Worm (Caenorhabditis elegans) whole organism, L4 larva: Measurements from ENCODE around the gene C26E1.2.

ENCODE experiments used
- F37D6.2 ChIP-seq: sonication (generic microtip); optimal IDR thresholded peaks from 2 replicates; lab custom pipeline; 2016; ENCODE audit warnings: mild to moderate bottlenecking, missing genetic modification characterization, missing compliant biosample characterization
- F49E8.2 ChIP-seq: sonication (generic microtip); optimal IDR thresholded peaks from 2 replicates; lab custom pipeline; 2016; ENCODE audit warnings: missing compliant biosample characterization, mild to moderate bottlenecking, missing genetic modification characterization, borderline replicate concordance
- ZK337.2 ChIP-seq: fragments of 200-800 bp; sonication (Bioruptor generic); IDR thresholded peaks from 2 replicates; pipeline ENCODE4 v1.3.6; 2022; ENCODE audit warnings: missing genetic modification reagents, missing genetic modification characterization, missing compliant biosample characterization
- aha-1 ChIP-seq: fragments of 150-350 bp; peaks from one replicate; lab custom pipeline; 2014; ENCODE audit warnings: missing biosample characterization, missing genetic modification characterization
- arid-1 ChIP-seq: fragments of 200-800 bp; sonication (Bioruptor generic); conservative IDR thresholded peaks from 2 replicates; pipeline ENCODE4 v1.3.6; 2022; ENCODE audit warnings: missing genetic modification reagents, missing genetic modification characterization, missing compliant biosample characterization
- ceh-20 ChIP-seq: fragments of 200-800 bp; sonication (Bioruptor generic); IDR thresholded peaks from 2 replicates; pipeline ENCODE4 v1.3.6; 2022; ENCODE audit warnings: missing genetic modification reagents, missing genetic modification characterization, missing compliant biosample characterization
- ceh-62 ChIP-seq: sonication (generic microtip); optimal IDR thresholded peaks from 2 replicates; lab custom pipeline; 2017; ENCODE audit warnings: missing biosample characterization, missing genetic modification characterization
- ceh-82 ChIP-seq: sonication (generic microtip); optimal IDR thresholded peaks from 2 replicates; lab custom pipeline; 2017; ENCODE audit warnings: missing biosample characterization, missing genetic modification characterization
- ces-1 ChIP-seq: fragments of 150-350 bp; sonication (generic microtip); optimal IDR thresholded peaks from 4 replicates; lab custom pipeline; 2014; ENCODE audit warnings: missing biosample characterization, missing genetic modification reagents, missing genetic modification characterization
- cey-2 ChIP-seq: sonication (generic microtip); optimal IDR thresholded peaks from 3 replicates; lab custom pipeline; 2017; ENCODE audit warnings: missing genetic modification characterization, mild to moderate bottlenecking, missing compliant biosample characterization, antibody characterized with exemption, borderline replicate concordance; ENCODE audit not compliant: insufficient read depth
- daf-19 ChIP-seq: fragments of 200-800 bp; sonication (Bioruptor generic); conservative IDR thresholded peaks from 2 replicates; pipeline ENCODE4 v1.3.6; 2022; ENCODE audit warnings: missing genetic modification characterization, missing compliant biosample characterization
- daf-8 ChIP-seq: fragments of 200-800 bp; sonication (Bioruptor generic); IDR thresholded peaks from 2 replicates; pipeline ENCODE4 v1.3.6; 2022; ENCODE audit warnings: missing genetic modification characterization, missing compliant biosample characterization
- dmd-6 ChIP-seq: fragments of 200-800 bp; sonication (Bioruptor generic); IDR thresholded peaks from 2 replicates; pipeline ENCODE4 v1.3.6; 2022; ENCODE audit warnings: missing genetic modification reagents, missing genetic modification characterization, missing compliant biosample characterization
- dmd-9 ChIP-seq: fragments of 200-800 bp; sonication (Bioruptor generic); IDR thresholded peaks from 2 replicates; pipeline ENCODE4 v1.3.6; 2022; ENCODE audit warnings: missing genetic modification reagents, missing genetic modification characterization, missing compliant biosample characterization
- dpl-1 ChIP-seq: fragments of 150-350 bp; optimal IDR thresholded peaks from 2 replicates; lab custom pipeline; 2014; ENCODE audit warnings: missing biosample characterization, missing genetic modification reagents, missing genetic modification characterization
- dve-1 ChIP-seq: sonication (generic microtip); optimal IDR thresholded peaks from 2 replicates; lab custom pipeline; 2017; ENCODE audit warnings: antibody characterized with exemption, mild to moderate bottlenecking, missing genetic modification characterization, missing compliant biosample characterization; ENCODE audit not compliant: insufficient read depth
- egl-27 ChIP-seq: sonication (generic microtip); optimal IDR thresholded peaks from 3 replicates; lab custom pipeline; 2017; ENCODE audit warnings: missing biosample characterization, missing genetic modification reagents, missing genetic modification characterization
- egl-43 ChIP-seq: fragments of 200-800 bp; sonication (Bioruptor generic); IDR thresholded peaks from 2 replicates; pipeline ENCODE4 v1.3.6; 2022; ENCODE audit warnings: missing genetic modification reagents, missing genetic modification characterization, missing compliant biosample characterization
- fkh-10 ChIP-seq: fragments of 150-350 bp; optimal IDR thresholded peaks from 2 replicates; lab custom pipeline; 2014; ENCODE audit warnings: missing biosample characterization, missing genetic modification reagents, missing genetic modification characterization
- fos-1 ChIP-seq: fragments of 150-350 bp; optimal IDR thresholded peaks from 2 replicates; lab custom pipeline; 2014; ENCODE audit warnings: missing biosample characterization, missing genetic modification characterization
- hif-1 ChIP-seq, 2 experiments: sonication (generic microtip); optimal IDR thresholded peaks; 2 replicates each; lab custom pipeline; 2016 to 2017; ENCODE audit warnings: missing compliant biosample characterization in 2 of 2, missing genetic modification characterization in 2 of 2, missing genetic modification reagents in 2 of 2, missing genotype in 2 of 2, mild to moderate bottlenecking in 1 of 2
- hlh-11 ChIP-seq: fragments of 200-800 bp; sonication (Bioruptor generic); optimal IDR thresholded peaks from 2 replicates; lab custom pipeline; 2018; ENCODE audit warnings: mild to moderate bottlenecking, missing genetic modification characterization, missing compliant biosample characterization
- hmg-1.1 ChIP-seq: fragments of 200-800 bp; sonication (Bioruptor generic); IDR thresholded peaks from 2 replicates; pipeline ENCODE4 v1.3.6; 2022; ENCODE audit warnings: missing genetic modification reagents, missing genetic modification characterization, missing compliant biosample characterization
- lin-29 ChIP-seq: fragments of 200-800 bp; sonication (Bioruptor generic); IDR thresholded peaks from 2 replicates; pipeline ENCODE4 v1.3.6; 2022; ENCODE audit warnings: missing genetic modification reagents, missing genetic modification characterization, missing compliant biosample characterization
- lin-39 ChIP-seq: fragments of 150-350 bp; optimal IDR thresholded peaks from 2 replicates; lab custom pipeline; 2014; ENCODE audit warnings: missing biosample characterization, missing genetic modification reagents, missing genetic modification characterization
- lir-3 ChIP-seq: sonication (generic microtip); optimal IDR thresholded peaks from 2 replicates; lab custom pipeline; 2016; ENCODE audit warnings: mild to moderate bottlenecking, missing genetic modification characterization, missing compliant biosample characterization
- lsy-2 ChIP-seq, 2 experiments: fragments of 150-350 bp in 1 of 2; sonication (generic microtip) in 1 of 2; optimal IDR thresholded peaks; 2 replicates each; lab custom pipeline; 2014 to 2017; ENCODE audit warnings: missing biosample characterization in 2 of 2, missing genetic modification characterization in 2 of 2
- madf-9 ChIP-seq: fragments of 200-800 bp; sonication (Bioruptor generic); conservative IDR thresholded peaks from 2 replicates; pipeline ENCODE4 v1.3.6; 2022; ENCODE audit warnings: missing genetic modification reagents, missing genetic modification characterization, missing compliant biosample characterization
- mep-1 ChIP-seq: fragments of 150-350 bp; sonication (generic microtip); optimal IDR thresholded peaks from 3 replicates; lab custom pipeline; 2014; ENCODE audit warnings: missing biosample characterization, missing genetic modification characterization
- mxl-3 ChIP-seq: fragments of 200-800 bp; sonication (Bioruptor generic); optimal IDR thresholded peaks from 2 replicates; lab custom pipeline; 2018; ENCODE audit warnings: mild to moderate bottlenecking, missing genetic modification characterization, missing compliant biosample characterization
- nhr-10 ChIP-seq: fragments of 150-350 bp; optimal IDR thresholded peaks from 2 replicates; lab custom pipeline; 2014; ENCODE audit warnings: missing biosample characterization, missing genetic modification characterization
- nhr-102 ChIP-seq: sonication (generic microtip); optimal IDR thresholded peaks from 2 replicates; lab custom pipeline; 2016; ENCODE audit warnings: mild to moderate bottlenecking, missing genetic modification characterization, moderate library complexity, missing compliant biosample characterization
- nhr-25 ChIP-seq: sonication (generic microtip); optimal IDR thresholded peaks from 2 replicates; lab custom pipeline; 2017; ENCODE audit warnings: missing genetic modification characterization, mild to moderate bottlenecking, missing compliant biosample characterization, antibody characterized with exemption, moderate library complexity, borderline replicate concordance; ENCODE audit not compliant: insufficient read depth
- nhr-28 ChIP-seq: fragments of 150-350 bp; optimal IDR thresholded peaks from 2 replicates; lab custom pipeline; 2014; ENCODE audit warnings: missing biosample characterization, missing genetic modification characterization
- nhr-6 ChIP-seq: fragments of 150-350 bp; optimal IDR thresholded peaks from 2 replicates; lab custom pipeline; 2014; ENCODE audit warnings: missing biosample characterization, missing genetic modification characterization
- nhr-76 ChIP-seq: fragments of 150-350 bp; optimal IDR thresholded peaks from 2 replicates; lab custom pipeline; 2014; ENCODE audit warnings: missing biosample characterization, missing genetic modification characterization
- pqm-1 ChIP-seq: sonication (generic microtip); optimal IDR thresholded peaks from 2 replicates; lab custom pipeline; 2017; ENCODE audit warnings: missing biosample characterization, missing genetic modification characterization
- rbr-2 ChIP-seq: sonication (generic microtip); optimal IDR thresholded peaks from 2 replicates; lab custom pipeline; 2016; ENCODE audit warnings: missing genotype, missing genetic modification characterization, missing compliant biosample characterization
- tag-97 ChIP-seq: fragments of 200-800 bp; sonication (Bioruptor generic); IDR thresholded peaks from 2 replicates; pipeline ENCODE4 v1.3.6; 2022; ENCODE audit warnings: missing genetic modification characterization, missing compliant biosample characterization
- unc-130 ChIP-seq: sonication (generic microtip); optimal IDR thresholded peaks from 2 replicates; lab custom pipeline; 2016; ENCODE audit warnings: missing genetic modification reagents, missing genetic modification characterization, missing compliant biosample characterization
- unc-39 ChIP-seq: sonication (generic microtip); optimal IDR thresholded peaks from 2 replicates; lab custom pipeline; 2017; ENCODE audit warnings: missing biosample characterization, missing genetic modification characterization
- unc-62 ChIP-seq, 3 experiments: fragments of 150-350 bp in 1 of 3; sonication (generic microtip); optimal IDR thresholded peaks in 2 of 3; peaks in 1 of 3; 1 replicate in 1 of 3; 2 replicates in 2 of 3; lab custom pipeline; 2014 to 2017; ENCODE audit warnings: missing biosample characterization in 3 of 3, missing genetic modification characterization in 3 of 3, missing genetic modification reagents in 3 of 3, missing genotype in 1 of 3
- zfp-2 ChIP-seq: sonication (generic microtip); optimal IDR thresholded peaks from 2 replicates; lab custom pipeline; 2016; ENCODE audit warnings: mild to moderate bottlenecking, missing genetic modification characterization, missing compliant biosample characterization

C26E1.2 gene

DNA sequence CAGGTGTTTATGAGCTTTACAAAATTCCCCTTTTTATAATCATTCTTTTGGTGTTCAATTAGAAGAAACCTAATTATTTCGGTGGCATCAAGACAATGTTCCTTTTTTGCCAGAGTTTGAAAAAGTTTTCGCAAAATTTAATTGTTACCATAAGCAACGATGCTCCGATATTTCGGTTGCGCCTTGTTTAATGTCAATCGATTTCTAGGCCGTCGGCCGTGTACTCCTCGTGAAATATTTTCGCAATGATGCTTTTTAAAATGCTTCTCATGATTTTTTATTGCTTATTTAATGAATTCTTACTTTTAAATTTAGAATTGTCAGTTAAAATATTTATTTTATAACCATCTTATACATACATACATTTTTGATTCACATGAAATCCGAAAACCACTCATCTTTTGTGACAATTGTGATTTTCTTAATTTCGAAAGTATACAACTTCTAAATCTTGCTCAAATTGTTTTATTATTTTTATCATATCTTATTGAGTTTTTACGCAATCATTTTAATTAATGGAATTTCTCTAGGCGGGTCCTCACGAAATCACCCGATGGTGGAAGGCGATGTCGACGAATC, 8.2 kb downstream of the C26E1.2 start, which contains the start of gene C50B6.3 (continued):
- TF ChIP-seq pqm-1 (tag; lab: Kevin White, UChicago) (no peak), daf-19 (GFP tag; lab: Robert Waterston, UW) (no peak), fkh-10 (GFP tag; lab: Kevin White, UChicago) (no peak), ceh-82 (tag; lab: Kevin White, UChicago) (no peak), cey-2 (no peak), unc-130 (GFP tag; lab: Kevin White, UChicago) (peak; percentile 71), fos-1 (no peak), egl-43 (GFP tag; lab: Robert Waterston, UW) (no peak), hif-1 (tag; optimal IDR thresholded peaks at IDR 0.05; lab: Kevin White, UChicago) (peak in 1 of 2 experiments; percentile 83), unc-62 (GFP tag; optimal IDR thresholded peaks at IDR 0.05 in 1 of 2; lab: Kevin White, UChicago) (peak in 1 of 2 experiments; percentile 90), unc-62 (tag; optimal IDR thresholded peaks at IDR 0.05; lab: Kevin White, UChicago) (no peak), nhr-102 (tag; lab: Kevin White, UChicago) (peak; percentile 9), ces-1 (GFP tag; lab: Kevin White, UChicago) (no peak), tag-97 (no peak), arid-1 (GFP tag; lab: Robert Waterston, UW) (no peak), nhr-10 (tag; lab: Kevin White, UChicago) (no peak), ceh-62 (tag; lab: Kevin White, UChicago) (no peak), dpl-1 (GFP tag; lab: Kevin White, UChicago) (peak; percentile 83), dve-1 (tag; lab: Kevin White, UChicago) (peak; percentile 80), lin-29 (GFP tag; lab: Robert Waterston, UW) (no peak), ceh-20 (GFP tag; lab: Robert Waterston, UW) (no peak), lir-3 (tag; lab: Kevin White, UChicago) (no peak), mxl-3 (no peak), dmd-9 (peak; percentile 67; the same call in 1 of the 2 replicates), F37D6.2 (tag; lab: Kevin White, UChicago) (peak; percentile 18), nhr-25 (tag; lab: Kevin White, UChicago) (peak; percentile 5), nhr-6 (tag; lab: Kevin White, UChicago) (peak; percentile 97), nhr-28 (peak; percentile 20), unc-39 (tag; lab: Kevin White, UChicago) (no peak), rbr-2 (tag; lab: Kevin White, UChicago) (peak; percentile 66), mep-1 (peak; percentile 67), egl-27 (no peak), lsy-2 (tag; optimal IDR thresholded peaks at IDR 0.05; lab: Kevin White, UChicago) (peak in 1 of 2 experiments; percentile 93), madf-9 (no peak), lin-39 (tag; lab: Kevin White, UChicago) (peak; percentile 10), nhr-76 (no peak), F49E8.2 (tag; lab: Kevin White, UChicago) (no peak), dmd-6 (GFP tag; lab: Robert Waterston, UW) (peak; percentile 62), daf-8 (GFP tag; lab: Robert Waterston, UW) (no peak), zfp-2 (tag; lab: Kevin White, UChicago) (no peak), hmg-1.1 (GFP tag; lab: Robert Waterston, UW) (peak; percentile 36; the same call in 1 of the 2 replicates), hlh-11 (tag; lab: Kevin White, UChicago) (peak; percentile 41), aha-1 (tag; lab: Kevin White, UChicago) (peak; percentile 73), ZK337.2 (GFP tag; lab: Robert Waterston, UW) (peak; percentile 82)
